Worm (Caenorhabditis elegans): ENCODE measurements around the gene K06B4.4.

DNA sequence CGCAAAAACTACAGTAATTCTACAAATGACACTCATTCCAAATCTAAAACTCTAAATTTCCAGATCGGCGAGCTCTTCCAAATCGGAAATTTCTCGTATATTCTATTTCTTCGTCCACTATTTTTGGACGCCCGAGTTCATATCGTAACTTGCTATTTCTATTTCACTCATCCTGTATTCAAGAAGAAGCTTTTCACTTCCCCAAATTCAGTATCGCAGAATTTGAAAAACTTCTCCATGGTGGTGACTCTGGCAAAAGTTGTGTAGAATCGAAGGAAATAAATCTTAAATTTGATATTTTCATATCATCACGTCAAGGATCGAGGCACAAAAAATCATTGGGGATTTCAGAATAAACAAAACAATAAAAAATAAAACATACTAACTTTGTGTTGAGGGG lies 16.8 kb upstream of the K06B4.4 start:
- TF ChIP-seq fos-1 (tag; optimal IDR thresholded peaks at IDR 0.05) (no peak), aly-2 (tag; optimal IDR thresholded peaks at IDR 0.05) (no peak), nhr-11 (tag; optimal IDR thresholded peaks at IDR 0.05) (no peak)
